Fruit fly (Drosophila melanogaster): Measurements from ENCODE around the gene Rheb.

Rheb gene

DNA sequence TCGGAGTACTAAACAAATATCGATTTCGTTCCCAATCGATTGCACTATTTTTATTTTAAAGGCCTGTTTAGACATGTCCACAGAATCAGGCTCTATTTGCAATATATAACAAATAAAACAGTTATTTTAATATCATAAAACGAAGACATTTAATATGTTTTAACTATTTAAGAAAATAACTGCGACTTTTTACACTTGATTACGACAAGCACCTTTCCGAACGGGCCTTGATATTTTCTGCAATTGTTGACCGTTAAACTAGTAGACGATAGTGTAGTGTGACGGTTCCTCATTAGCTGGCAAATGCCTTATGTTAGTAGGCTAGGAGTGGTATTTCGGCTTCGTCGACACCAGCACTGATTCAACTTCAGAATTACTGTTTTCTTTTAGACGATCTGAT is at the start of gene Rheb, which contains the start of gene CG2931:
Rheb (plus strand) TSS at position 332 of the 400 bp plus-strand sequence.
CG2931 (minus strand) TSS at position 26 of the 400 bp plus-strand sequence.
- peak; percentile 23 for TF ChIP-seq noc (tag; optimal IDR thresholded peaks at IDR 0.05)

DNA sequence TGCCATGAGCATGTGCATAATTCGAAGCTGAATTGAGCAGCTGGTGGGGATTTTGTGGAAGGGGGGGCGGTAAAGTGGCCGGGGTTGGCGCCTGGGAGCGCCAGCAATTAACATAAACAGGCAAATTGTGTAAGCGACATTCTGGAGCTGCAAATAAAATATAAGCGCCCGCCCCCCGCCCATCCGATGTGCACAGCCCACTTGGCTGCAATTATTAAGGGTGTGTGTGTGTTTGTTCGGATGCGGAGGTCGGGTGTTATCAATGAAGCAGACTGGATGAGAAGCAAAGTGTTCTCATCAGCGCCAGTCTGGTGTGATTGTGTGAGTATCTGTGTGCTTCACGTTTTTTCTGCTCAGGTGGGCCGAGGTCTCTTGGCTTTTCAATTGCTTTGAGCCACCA is 48.9 kb upstream of the Rheb start:
- no peak for TF ChIP-seq noc (tag; optimal IDR thresholded peaks at IDR 0.05)

DNA sequence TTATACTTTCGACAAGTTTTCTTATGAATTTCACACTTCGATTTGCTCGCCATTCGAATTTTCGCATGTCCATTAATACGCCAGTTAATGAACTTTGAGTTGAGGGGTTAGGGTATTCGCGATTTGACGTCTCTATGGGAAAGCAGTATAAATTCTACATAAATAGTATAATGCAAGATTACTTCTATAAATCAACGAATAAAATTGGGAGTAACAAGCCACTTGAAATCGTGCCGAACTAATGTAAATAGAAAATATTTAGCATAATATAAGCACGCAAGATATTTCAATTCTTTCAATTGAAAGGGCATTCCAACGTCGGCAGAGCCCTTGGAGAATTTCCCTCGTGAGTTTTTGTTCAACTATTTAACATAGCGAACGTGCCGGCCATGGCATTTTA is 48.2 kb upstream of the Rheb start:
- TF ChIP-seq noc (tag; optimal IDR thresholded peaks at IDR 0.05) = no peak

DNA sequence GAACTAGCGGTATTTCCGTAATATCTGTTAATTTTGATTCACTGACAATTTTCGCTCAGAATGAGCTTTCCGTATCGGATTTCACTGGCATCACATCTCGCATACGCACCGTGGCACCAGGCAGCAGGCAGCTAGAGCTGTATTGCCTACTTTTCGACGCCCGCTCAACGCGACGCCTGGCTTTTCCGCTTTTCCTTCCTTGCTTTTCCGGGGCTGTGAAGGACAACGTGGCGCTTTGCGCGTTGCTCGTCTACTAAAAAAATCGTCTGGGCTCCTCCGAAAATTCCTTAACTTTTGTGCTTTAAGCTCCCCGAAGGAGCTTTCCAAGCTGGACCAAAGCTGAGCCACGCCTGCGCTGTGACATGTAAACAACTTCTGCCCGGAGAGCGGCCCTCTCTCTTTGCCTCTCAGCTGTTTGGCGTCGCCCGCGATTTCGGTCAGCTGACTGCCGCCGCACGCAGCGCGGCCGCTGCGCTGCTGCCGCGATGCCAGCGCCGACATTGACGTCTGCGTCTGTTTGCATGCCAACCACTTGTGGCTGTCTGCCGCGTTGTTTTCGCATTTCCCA is 45.6 kb upstream of the Rheb start, which contains the start of the genes CG43845 and Nmdar1:
CG43845 (minus strand) TSS at position 51 of the 568 bp plus-strand sequence.
Nmdar1 (minus strand) TSS at position 259 of the 568 bp plus-strand sequence.
- no peak for TF ChIP-seq noc (tag; optimal IDR thresholded peaks at IDR 0.05)

- TF ChIP-seq noc (tag; optimal IDR thresholded peaks at IDR 0.05) = no peak
These were observed 43.9 kb upstream of the Rheb start for dm6 chr3R:5524804-5525203.

dm6 chr3R:5527563-5527962 is 41.2 kb upstream of the Rheb start:
- TF ChIP-seq noc (tag; optimal IDR thresholded peaks at IDR 0.05) = no peak

dm6 chr3R:5547464-5547943 is 21.2 kb upstream of the Rheb start, which contains the start of gene CG2519:
TSS of gene CG2519 (minus strand) at chr3R:5547775.
- no peak for TF ChIP-seq noc (tag; optimal IDR thresholded peaks at IDR 0.05)

DNA sequence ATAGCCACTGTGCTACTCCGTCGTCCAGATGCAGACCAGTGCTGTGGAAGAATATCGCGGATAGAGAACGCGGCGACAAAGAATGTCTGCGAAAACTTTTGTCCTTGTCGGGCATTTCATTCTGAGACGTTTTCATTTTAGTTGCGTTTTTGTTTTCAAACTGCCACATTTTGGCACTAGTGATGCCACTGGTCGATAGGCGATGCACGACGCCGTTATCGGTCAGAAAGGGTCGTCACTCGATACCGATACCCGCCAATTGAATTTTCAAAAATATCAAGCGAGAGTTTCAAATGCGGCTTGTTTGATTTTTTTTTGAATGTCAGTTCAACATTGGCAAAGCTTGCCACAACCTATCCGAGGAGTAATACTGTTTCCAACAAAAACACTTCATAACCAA is 18.3 kb upstream of the Rheb start:
- TF ChIP-seq noc (tag; optimal IDR thresholded peaks at IDR 0.05) = no peak

DNA sequence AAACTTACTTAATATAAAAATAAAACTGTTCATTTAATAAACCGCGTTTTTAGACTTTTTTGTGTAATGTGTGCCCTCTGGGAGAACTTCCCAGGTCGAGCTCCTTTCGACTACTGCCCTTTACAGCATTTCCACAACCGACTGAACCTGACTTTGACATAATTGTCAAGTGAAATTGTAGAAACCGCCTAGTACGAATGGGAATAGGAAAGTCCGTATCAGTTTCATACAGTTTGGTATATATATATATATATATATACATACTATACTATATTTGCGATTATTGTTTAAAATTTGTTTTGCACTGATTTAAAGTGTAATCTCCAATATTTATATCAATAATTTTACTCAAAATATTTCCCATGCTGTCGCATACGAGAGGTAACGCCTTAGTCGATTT is 17.7 kb upstream of the Rheb start, which contains the start of gene mia:
mia (minus strand) TSS at position 101 of the 400 bp plus-strand sequence.
- TF ChIP-seq noc (tag; optimal IDR thresholded peaks at IDR 0.05) = no peak

DNA sequence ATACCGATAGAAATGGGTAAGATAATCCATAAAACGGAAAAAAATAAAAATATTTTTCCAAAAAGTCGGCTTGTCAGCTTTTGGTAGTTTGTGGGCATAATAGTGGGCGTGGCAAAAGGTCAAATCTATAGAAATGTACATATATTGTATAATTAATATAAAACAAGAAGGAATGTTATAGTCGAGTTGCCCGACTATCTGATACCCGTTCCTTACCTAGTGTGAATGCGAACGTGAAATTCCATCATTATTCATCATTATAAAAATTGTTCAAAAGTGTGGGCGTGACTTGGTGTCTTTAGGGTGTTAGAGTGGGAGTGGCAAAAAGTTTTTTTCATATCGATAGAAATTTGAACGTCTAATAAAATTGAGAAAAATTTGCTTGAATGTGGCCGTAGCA is 17.1 kb upstream of the Rheb start:
- no peak for TF ChIP-seq noc (tag; optimal IDR thresholded peaks at IDR 0.05)

- no peak for TF ChIP-seq noc (tag; optimal IDR thresholded peaks at IDR 0.05)
These were observed 14.6 kb upstream of the Rheb start, which contains the start of gene Pcmt for dm6 chr3R:5554082-5554481. TSS of gene Pcmt (minus strand) at chr3R:5554316.

dm6 chr3R:5554852-5555251 is 13.9 kb upstream of the Rheb start, which contains the start of gene Snm1:
TSS of gene Snm1 (plus strand) at chr3R:5555084.
- TF ChIP-seq noc (tag; optimal IDR thresholded peaks at IDR 0.05) = no peak

dm6 chr3R:5562956-5563355 is 5.8 kb upstream of the Rheb start:
- no peak for TF ChIP-seq noc (tag; optimal IDR thresholded peaks at IDR 0.05)

DNA sequence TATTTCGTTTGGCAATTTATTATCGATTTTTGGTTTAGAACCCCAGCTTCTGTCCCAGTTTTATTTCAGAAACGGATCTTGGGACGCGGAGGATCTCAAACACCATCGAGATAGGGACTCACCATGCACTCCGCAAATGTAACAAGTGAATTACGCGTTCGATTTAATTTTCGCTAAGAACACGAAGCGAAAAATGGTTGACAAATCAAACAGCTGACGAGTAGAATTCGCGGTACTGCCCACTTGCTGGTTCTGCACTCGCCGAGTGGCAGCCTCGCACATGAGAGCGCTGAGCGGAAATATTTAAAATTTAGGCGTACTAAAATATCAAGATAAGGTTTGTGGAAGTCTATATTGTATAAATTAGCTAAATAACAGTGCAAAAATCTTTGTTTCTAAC is 5.3 kb upstream of the Rheb start, which contains the start of gene Pi4KIIalpha:
Pi4KIIalpha (minus strand) TSS at position 233 of the 400 bp plus-strand sequence.
- TF ChIP-seq noc (tag; optimal IDR thresholded peaks at IDR 0.05) = no peak

DNA sequence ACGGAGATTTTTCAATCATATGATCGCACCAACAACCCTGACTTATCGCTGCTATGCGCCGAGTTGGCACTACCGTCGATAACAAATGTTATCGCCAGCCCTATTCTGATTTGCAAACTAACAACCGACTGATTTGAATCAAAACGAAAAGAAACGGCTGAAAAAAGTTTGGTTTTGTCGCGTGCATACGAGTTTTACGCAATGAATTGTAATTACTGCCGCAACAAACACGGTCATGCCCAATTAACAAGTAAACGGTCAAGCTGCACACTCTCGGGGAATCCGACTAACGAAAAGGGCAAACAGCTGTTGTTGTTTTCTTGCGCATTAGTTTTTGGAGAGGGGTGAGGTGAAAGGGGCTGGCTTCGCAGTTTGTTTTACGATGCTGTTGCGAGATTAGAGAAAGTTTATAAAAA is 3.9 kb upstream of the Rheb start, which contains the start of the genes CG14671 and CG12746:
CG14671 (minus strand) TSS at position 41 of the 416 bp plus-strand sequence.
CG12746 (plus strand) TSS at position 91 of the 416 bp plus-strand sequence.
- TF ChIP-seq noc (tag; optimal IDR thresholded peaks at IDR 0.05) = no peak

dm6 chr3R:5565623-5566022 is 3.1 kb upstream of the Rheb start:
- TF ChIP-seq noc (tag; optimal IDR thresholded peaks at IDR 0.05) = peak; percentile 88
